Worm (Caenorhabditis elegans): Measurements from ENCODE around the gene col-96.

ce11 chrIII:11659804-11660203 lies 46.8 kb downstream of the col-96 start:
- no peak for TF ChIP-seq tbx-2 (tag; optimal IDR thresholded peaks at IDR 0.05)
- no peak for TF ChIP-seq fkh-10 (GFP tag; optimal IDR thresholded peaks at IDR 0.05)
- TF ChIP-seq dmd-4 (tag; optimal IDR thresholded peaks at IDR 0.05; ENCODE audit: borderline replicate concordance), result no peak
- TF ChIP-seq K02D7.2 (tag; optimal IDR thresholded peaks at IDR 0.05), result no peak
- no peak for TF ChIP-seq fkh-6 (tag; optimal IDR thresholded peaks at IDR 0.05)
- TF ChIP-seq ceh-48 (tag; optimal IDR thresholded peaks at IDR 0.05), result no peak
- no peak for TF ChIP-seq tbx-7 (tag; optimal IDR thresholded peaks at IDR 0.05)
- no peak for TF ChIP-seq pag-3 (tag; optimal IDR thresholded peaks at IDR 0.05; ENCODE audit: borderline replicate concordance)
- no peak for TF ChIP-seq ceh-2 (tag; optimal IDR thresholded peaks at IDR 0.05)
- no peak for TF ChIP-seq nhr-232 (tag; optimal IDR thresholded peaks at IDR 0.05)
- no peak for TF ChIP-seq zip-5 (tag; optimal IDR thresholded peaks at IDR 0.05)
- no peak for TF ChIP-seq pqm-1 (tag; optimal IDR thresholded peaks at IDR 0.05)
- TF ChIP-seq unc-86 (tag; optimal IDR thresholded peaks at IDR 0.05), result no peak
- TF ChIP-seq lin-11 (tag; optimal IDR thresholded peaks at IDR 0.05), result no peak
